Worm (Caenorhabditis elegans): ENCODE results near the gene C56A3.5.

ce11 chrV:13532469-13532868, 19.3 kb upstream of the C56A3.5 start:
- TF ChIP-seq ceh-82 (tag; optimal IDR thresholded peaks at IDR 0.05) (no peak), lin-13 (GFP tag; optimal IDR thresholded peaks at IDR 0.05) (no peak), aha-1 (tag; optimal IDR thresholded peaks at IDR 0.05) (no peak), C34B4.2 (tag; optimal IDR thresholded peaks at IDR 0.05) (no peak), dpl-1 (GFP tag; optimal IDR thresholded peaks at IDR 0.05) (no peak), nhr-76 (tag; optimal IDR thresholded peaks at IDR 0.05) (no peak), skn-1 (tag; optimal IDR thresholded peaks at IDR 0.05) (no peak), rnt-1 (tag; optimal IDR thresholded peaks at IDR 0.05) (no peak), ceh-8 (GFP tag; optimal IDR thresholded peaks at IDR 0.05) (no peak), fos-1 (tag; optimal IDR thresholded peaks at IDR 0.05) (no peak), aly-2 (tag; optimal IDR thresholded peaks at IDR 0.05) (no peak)
